Worm (Caenorhabditis elegans) whole organism, midembryonic: Measurements from ENCODE around the gene Y60A3A.19.
"Not testable (repeated sequence)": the region's sequence is repeated elsewhere in the genome, so short reads cannot be mapped to it uniquely, and the experiment has no call there.

Experiments
- cog-1 ChIP-seq: sonication (generic microtip); optimal IDR thresholded peaks from 2 replicates; lab custom pipeline; 2016; ENCODE audit warnings: missing genetic modification characterization, missing compliant biosample characterization
- flt-1 ChIP-seq: fragments of 200-800 bp; sonication (Bioruptor generic); IDR thresholded peaks from 2 replicates; pipeline ENCODE4 v1.3.6; 2022; ENCODE audit warnings: missing genetic modification characterization, missing compliant biosample characterization
- klf-2 ChIP-seq: fragments of 200-800 bp; sonication (Bioruptor generic); conservative IDR thresholded peaks from 2 replicates; pipeline ENCODE4 v1.3.6; 2022; ENCODE audit warnings: missing genetic modification reagents, missing genetic modification characterization, missing compliant biosample characterization
- ref-1 ChIP-seq: fragments of 200-800 bp; sonication (Bioruptor generic); conservative IDR thresholded peaks from 2 replicates; pipeline ENCODE4 v1.3.6; 2022; ENCODE audit warnings: missing genetic modification reagents, missing genetic modification characterization, missing compliant biosample characterization
- ztf-29 ChIP-seq: fragments of 200-800 bp; sonication (Bioruptor generic); IDR thresholded peaks from 2 replicates; pipeline ENCODE4 v1.3.6; 2022; ENCODE audit warnings: missing genetic modification reagents, missing genetic modification characterization, missing compliant biosample characterization

- TF ChIP-seq flt-1 (GFP tag; lab: Robert Waterston, UW); ref-1; klf-2 (GFP tag; lab: Robert Waterston, UW); cog-1 (tag; lab: Kevin White, UChicago); ztf-29: not testable (repeated sequence)
Measured at ce11 chrV:19909435-19909834, 6.9 kb upstream of the Y60A3A.19 start.
